Fruit fly (Drosophila melanogaster) whole organism, wandering third instar larva: Measurements from ENCODE around the gene CG34126.

Experiments used
- Abd-B ChIP-seq: fragments of >200 bp; optimal IDR thresholded peaks from 2 replicates; lab custom pipeline; 2017; ENCODE audit warnings: missing biosample characterization, missing genetic modification characterization
- CG32264 ChIP-seq: fragments of 200-800 bp; sonication (Bioruptor generic); optimal IDR thresholded peaks from 2 replicates; lab custom pipeline; 2016; ENCODE audit warnings: missing biosample characterization, missing genetic modification characterization
- CrebA ChIP-seq: fragments of 200-800 bp; sonication (Bioruptor generic); optimal IDR thresholded peaks from 2 replicates; lab custom pipeline; 2016; ENCODE audit warnings: missing biosample characterization, mild to moderate bottlenecking, missing genetic modification characterization, borderline replicate concordance
- Dfd ChIP-seq: fragments of >200 bp; optimal IDR thresholded peaks from 2 replicates; lab custom pipeline; 2017; ENCODE audit warnings: missing biosample characterization, missing genetic modification characterization
- Dif ChIP-seq: fragments of 200-275, 200-300 bp; sonication (Bioruptor generic); optimal IDR thresholded peaks from 2 replicates; lab custom pipeline; 2018; ENCODE audit warnings: missing biosample characterization, missing genetic modification characterization; ENCODE audit not compliant: partially characterized antibody
- GATAd ChIP-seq: sonication (Bioruptor generic); optimal IDR thresholded peaks from 2 replicates; lab custom pipeline; 2016; ENCODE audit warnings: missing biosample characterization, missing genetic modification characterization
- HLH106 ChIP-seq: fragments of 200-800 bp; optimal IDR thresholded peaks from 3 replicates; lab custom pipeline; 2019; ENCODE audit warnings: missing biosample characterization, mild to moderate bottlenecking, missing genetic modification characterization, moderate library complexity
- Hnf4 ChIP-seq: fragments of 200-800 bp; sonication (Bioruptor generic); optimal IDR thresholded peaks from 2 replicates; lab custom pipeline; 2016; ENCODE audit warnings: missing biosample characterization, mild to moderate bottlenecking, missing genetic modification characterization
- Hr78 ChIP-seq: fragments of >200 bp; optimal IDR thresholded peaks from 2 replicates; lab custom pipeline; 2017; ENCODE audit warnings: missing biosample characterization, missing genetic modification characterization
- Hr83 ChIP-seq: fragments of 200-300 bp; sonication (Bioruptor generic); optimal IDR thresholded peaks from 2 replicates; lab custom pipeline; 2016; ENCODE audit warnings: missing biosample characterization, mild to moderate bottlenecking, missing genetic modification characterization, moderate library complexity; ENCODE audit not compliant: poor library complexity, severe bottlenecking
- Jra ChIP-seq: sonication (Bioruptor generic); optimal IDR thresholded peaks from 2 replicates; lab custom pipeline; 2016; ENCODE audit warnings: missing biosample characterization, missing genetic modification characterization
- Mio ChIP-seq: sonication (Bioruptor generic); optimal IDR thresholded peaks from 2 replicates; lab custom pipeline; 2016; ENCODE audit warnings: missing biosample characterization, missing genetic modification characterization
- Myc ChIP-seq: fragments of >200 bp; optimal IDR thresholded peaks from 2 replicates; lab custom pipeline; 2017
- Rel ChIP-seq, 2 experiments: fragments of 200-800 bp; sonication (Bioruptor generic) in 1 of 2; optimal IDR thresholded peaks; 2 replicates in 1 of 2; 3 replicates in 1 of 2; lab custom pipeline; 2016 to 2019; ENCODE audit warnings: mild to moderate bottlenecking in 2 of 2, missing biosample characterization in 2 of 2, missing genetic modification characterization in 2 of 2, moderate library complexity in 1 of 2
- Sp1 ChIP-seq: fragments of 200-800 bp; sonication (Bioruptor generic); optimal IDR thresholded peaks from 3 replicates; lab custom pipeline; 2019; ENCODE audit warnings: missing biosample characterization, mild to moderate bottlenecking, missing genetic modification characterization, moderate library complexity
- Vsx2 ChIP-seq: fragments of 200-300, 225-300 bp; sonication (Bioruptor generic); optimal IDR thresholded peaks from 2 replicates; lab custom pipeline; 2018; ENCODE audit warnings: missing biosample characterization, missing genetic modification characterization; ENCODE audit not compliant: partially characterized antibody
- brk ChIP-seq: fragments of 200-800 bp; sonication (Bioruptor generic); optimal IDR thresholded peaks from 2 replicates; lab custom pipeline; 2016; ENCODE audit warnings: missing biosample characterization, mild to moderate bottlenecking, missing genetic modification characterization
- dl ChIP-seq, 2 experiments: fragments of 175-275, 200-275 bp in 1 of 2; fragments of 200-275 bp in 1 of 2; sonication (Bioruptor generic); optimal IDR thresholded peaks; lab custom pipeline; 2018; ENCODE audit warnings: mild to moderate bottlenecking in 2 of 2, missing biosample characterization in 2 of 2, missing genetic modification characterization in 2 of 2, moderate library complexity in 2 of 2; ENCODE audit not compliant: partially characterized antibody in 2 of 2, insufficient read depth in 1 of 2
- dmrt93B ChIP-seq: fragments of 200-800 bp; sonication (Bioruptor generic); optimal IDR thresholded peaks from 2 replicates; lab custom pipeline; 2018; ENCODE audit warnings: missing biosample characterization, mild to moderate bottlenecking, missing genetic modification characterization
- dsf ChIP-seq: sonication (Bioruptor generic); optimal IDR thresholded peaks from 2 replicates; lab custom pipeline; 2016; ENCODE audit warnings: missing biosample characterization, missing genetic modification characterization, borderline replicate concordance
- ey ChIP-seq: fragments of 200-800 bp; sonication (Bioruptor generic); optimal IDR thresholded peaks from 2 replicates; lab custom pipeline; 2016; ENCODE audit warnings: missing biosample characterization, missing genetic modification characterization
- foxo ChIP-seq, 2 experiments: fragments of 200-800 bp; sonication (Bioruptor generic); optimal IDR thresholded peaks; 2 replicates in 1 of 2; 3 replicates in 1 of 2; lab custom pipeline; 2016 to 2017; ENCODE audit warnings: missing biosample characterization in 2 of 2, missing genetic modification characterization in 2 of 2
- fru ChIP-seq: fragments of 200-800 bp; sonication (Bioruptor generic); optimal IDR thresholded peaks from 3 replicates; lab custom pipeline; 2016; ENCODE audit warnings: missing biosample characterization, mild to moderate bottlenecking, missing genetic modification characterization
- h ChIP-seq: fragments of 200-800 bp; sonication (Bioruptor generic); optimal IDR thresholded peaks from 3 replicates; lab custom pipeline; 2016; ENCODE audit warnings: missing biosample characterization, mild to moderate bottlenecking, missing genetic modification characterization
- jim ChIP-seq: fragments of 175-275, 200-325 bp; sonication (Bioruptor generic); optimal IDR thresholded peaks from 2 replicates; lab custom pipeline; 2016; ENCODE audit warnings: missing biosample characterization, mild to moderate bottlenecking, missing genetic modification characterization
- lola ChIP-seq: fragments of >200 bp; optimal IDR thresholded peaks from 2 replicates; lab custom pipeline; 2017; ENCODE audit warnings: missing biosample characterization, missing genetic modification characterization
- pan ChIP-seq: fragments of >200 bp; optimal IDR thresholded peaks from 2 replicates; lab custom pipeline; 2017
- rgr ChIP-seq: fragments of 200-800 bp; sonication (Bioruptor generic); optimal IDR thresholded peaks from 3 replicates; lab custom pipeline; 2016; ENCODE audit warnings: missing biosample characterization, mild to moderate bottlenecking, missing genetic modification characterization
- sage ChIP-seq: fragments of 200-800 bp; sonication (Bioruptor generic); optimal IDR thresholded peaks from 2 replicates; lab custom pipeline; 2016; ENCODE audit warnings: missing biosample characterization, mild to moderate bottlenecking, missing genetic modification characterization
- sv ChIP-seq: fragments of 200-800 bp; sonication (Bioruptor generic); optimal IDR thresholded peaks from 3 replicates; lab custom pipeline; 2016; ENCODE audit warnings: missing biosample characterization, missing genetic modification characterization
- tai ChIP-seq: sonication (Bioruptor generic); optimal IDR thresholded peaks from 2 replicates; lab custom pipeline; 2016; ENCODE audit warnings: missing biosample characterization, missing genetic modification characterization
- woc ChIP-seq: sonication (Bioruptor generic); optimal IDR thresholded peaks from 2 replicates; lab custom pipeline; 2016; ENCODE audit warnings: missing biosample characterization, mild to moderate bottlenecking, missing genetic modification characterization

Gene CG34126

DNA sequence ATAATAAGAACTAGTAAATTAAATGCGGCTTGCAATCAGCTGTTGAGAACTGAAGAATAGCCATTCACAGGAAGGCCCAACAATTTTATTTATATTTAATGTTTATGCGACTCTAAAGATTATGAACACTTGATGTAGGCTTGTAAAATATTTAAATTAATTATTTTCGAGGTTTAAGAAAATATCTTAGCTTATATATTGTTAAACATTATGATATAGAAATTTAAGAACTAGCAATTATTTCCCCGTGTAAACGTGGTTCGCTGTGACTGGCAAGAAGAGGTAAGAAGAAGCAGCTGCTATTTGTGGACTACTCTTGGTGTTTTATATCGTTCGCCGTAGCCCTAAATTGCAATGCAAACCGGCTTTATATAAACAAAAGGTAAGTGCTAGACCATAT lies 36.1 kb upstream of the CG34126 start, which contains the start of the genes mRpL24 and betaggt-I (continued):
- no peak for TF ChIP-seq dl (GFP tag; optimal IDR thresholded peaks at IDR 0.05; lab: Kevin White, UChicago; ENCODE audit: insufficient read depth in 1 of 2, partially characterized antibody in 2 of 2)
- TF ChIP-seq ey (GFP tag; lab: Kevin White, UChicago): peak; percentile 92
- TF ChIP-seq Myc: peak; percentile 39
- peak; percentile 97 for TF ChIP-seq h (GFP tag; lab: Kevin White, UChicago)
- peak; percentile 70 for TF ChIP-seq CG32264
- peak; percentile 90 for TF ChIP-seq sage (GFP tag; lab: Kevin White, UChicago)

DNA sequence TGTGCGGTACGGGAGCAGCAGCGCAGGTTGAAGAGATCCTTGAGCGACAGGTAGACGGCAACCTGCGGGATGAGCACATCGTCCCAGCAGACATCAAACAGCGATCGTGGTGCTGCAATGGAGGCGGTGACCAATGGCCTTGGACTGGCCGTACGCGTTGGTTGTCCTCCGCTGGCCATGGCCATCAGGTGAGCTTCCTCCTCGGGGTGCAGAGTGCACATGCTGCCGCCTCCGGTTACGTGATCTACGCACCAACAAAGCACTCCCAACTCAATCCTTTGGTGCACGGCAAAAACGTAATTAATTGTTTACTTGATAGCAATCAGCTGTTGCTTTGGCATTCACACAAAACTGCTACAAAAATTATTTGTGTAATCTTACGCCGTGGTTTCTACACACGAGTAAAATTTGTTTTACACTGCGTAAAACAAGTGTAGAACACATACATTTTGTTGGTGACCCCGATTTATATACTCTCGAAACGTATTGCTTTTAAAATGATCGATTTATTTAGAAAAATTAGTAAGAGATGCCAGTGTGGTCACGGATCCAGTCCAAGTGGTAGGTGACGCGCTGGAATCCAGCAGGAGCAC lies 31.9 kb upstream of the CG34126 start, which contains the start of gene jet:
Gene jet (minus strand): TSS at position 332 of the 593 bp plus-strand sequence.
- TF ChIP-seq Sp1 (GFP tag; lab: Kevin White, UChicago) (no peak), Myc (peak; percentile 10)
- TF ChIP-seq, all 38 proteins: peak for 1

DNA sequence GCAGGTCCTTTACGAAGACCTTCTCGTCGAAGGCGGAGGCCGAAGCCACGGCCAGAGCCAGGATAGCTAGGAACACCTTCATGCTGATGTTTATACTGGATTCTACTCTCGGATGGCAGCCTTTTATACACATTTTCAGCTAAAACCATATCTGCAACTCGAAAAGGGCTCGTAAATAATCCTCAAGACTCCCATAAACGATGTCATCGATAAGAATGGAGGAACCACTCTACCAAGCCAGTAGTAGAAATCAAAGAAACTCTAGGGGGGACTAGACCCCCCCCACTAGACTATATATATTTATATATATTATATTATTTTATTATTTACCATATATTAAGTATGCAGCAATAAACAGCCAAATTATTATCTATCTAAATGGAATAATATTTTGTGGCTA lies 30.7 kb upstream of the CG34126 start, which contains the start of gene Jon25Biii:
Gene Jon25Biii (minus strand): TSS at position 101 of the 400 bp plus-strand sequence.
- no peak for TF ChIP-seq dsf (GFP tag; lab: Kevin White, UChicago)
- no peak for TF ChIP-seq Dfd (GFP tag; lab: Kevin White, UChicago)
- no peak for TF ChIP-seq rgr
- TF ChIP-seq Vsx2 (GFP tag; lab: Kevin White, UChicago): no peak
- no peak for TF ChIP-seq ey (GFP tag; lab: Kevin White, UChicago)
- TF ChIP-seq Jra (GFP tag; lab: Kevin White, UChicago): no peak
- no peak for TF ChIP-seq Dif
- no peak for TF ChIP-seq fru (GFP tag; lab: Kevin White, UChicago)
- no peak for TF ChIP-seq CrebA (GFP tag; lab: Kevin White, UChicago)
- TF ChIP-seq dmrt93B (GFP tag; lab: Kevin White, UChicago): no peak
- TF ChIP-seq sage (GFP tag; lab: Kevin White, UChicago): no peak
- TF ChIP-seq CG32264: no peak
- TF ChIP-seq jim (GFP tag; lab: Kevin White, UChicago): no peak
- no peak for TF ChIP-seq Sp1 (GFP tag; lab: Kevin White, UChicago)
- TF ChIP-seq woc: no peak
- TF ChIP-seq dl (GFP tag; optimal IDR thresholded peaks at IDR 0.05; lab: Kevin White, UChicago; ENCODE audit: insufficient read depth in 1 of 2, partially characterized antibody in 2 of 2): no peak
- no peak for TF ChIP-seq Abd-B (GFP tag; lab: Kevin White, UChicago)
- TF ChIP-seq Hnf4 (GFP tag; lab: Kevin White, UChicago): no peak
- TF ChIP-seq sv (GFP tag; lab: Kevin White, UChicago): no peak
- TF ChIP-seq tai (GFP tag; lab: Kevin White, UChicago): no peak

DNA sequence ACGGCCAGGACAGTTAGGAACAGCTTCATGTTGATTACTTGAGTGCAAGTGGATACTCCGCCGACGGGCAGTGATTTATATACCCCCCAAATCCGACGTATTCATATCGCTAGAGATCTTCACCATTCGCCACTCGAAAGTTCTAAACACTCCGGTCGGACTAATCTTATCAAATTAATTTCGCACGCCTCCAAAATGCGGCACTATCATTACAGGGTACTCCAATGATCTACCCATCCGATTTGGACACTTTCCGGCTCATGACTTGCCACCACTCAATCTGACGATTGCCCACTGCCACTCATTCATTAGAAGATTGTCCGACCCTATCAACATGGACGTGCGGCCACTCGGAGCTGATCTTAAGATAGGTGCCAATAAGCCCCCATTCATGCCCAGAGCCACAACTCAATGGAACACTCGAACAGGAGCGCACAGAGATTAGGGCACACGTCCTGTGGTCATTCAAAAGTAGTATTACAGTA lies 28.3 kb upstream of the CG34126 start, which contains the start of gene Jon25Bii:
Gene Jon25Bii (minus strand): TSS at position 51 of the 485 bp plus-strand sequence.
- TF ChIP-seq Jra (GFP tag; lab: Kevin White, UChicago) (no peak), Abd-B (GFP tag; lab: Kevin White, UChicago) (no peak), h (GFP tag; lab: Kevin White, UChicago) (peak; percentile 60), fru (GFP tag; lab: Kevin White, UChicago) (no peak), dmrt93B (GFP tag; lab: Kevin White, UChicago) (no peak), foxo (GFP tag; optimal IDR thresholded peaks at IDR 0.05; lab: Kevin White, UChicago) (no peak)

DNA sequence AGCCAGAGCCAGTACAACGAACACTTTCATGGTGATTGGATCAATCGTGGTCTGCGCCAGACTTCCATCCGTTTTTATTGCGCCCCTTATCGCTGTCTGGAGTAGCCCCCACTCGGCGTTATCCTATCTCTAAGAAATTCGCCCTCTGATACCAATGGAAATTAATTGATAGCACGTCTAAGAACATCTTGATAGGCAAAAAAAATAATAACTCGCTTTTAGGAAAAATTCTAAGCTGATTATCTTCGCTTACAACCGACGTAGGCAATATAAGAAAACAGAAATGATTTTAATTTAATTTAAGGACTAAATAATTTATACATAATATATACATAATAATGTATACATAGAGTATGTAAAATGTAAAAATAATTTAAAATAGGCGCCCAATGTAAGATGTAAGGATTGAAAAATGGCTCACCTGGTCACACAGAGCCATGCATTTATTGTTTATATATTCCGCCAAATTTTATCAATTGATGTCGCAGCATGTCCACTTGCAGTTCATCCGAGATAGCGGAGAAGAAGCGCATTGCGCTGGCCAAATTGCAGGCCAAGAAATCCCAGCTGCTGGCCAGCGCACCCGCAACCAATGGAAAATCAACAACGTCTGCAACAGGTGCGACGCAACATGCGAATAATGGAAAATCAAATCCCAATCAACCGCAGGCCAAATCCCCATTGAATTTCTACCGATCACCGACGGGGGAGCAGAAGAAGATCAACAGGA lies 26.2 kb upstream of the CG34126 start, which contains the start of the genes Jon25Bi and Marcal1:
Gene Jon25Bi (minus strand): TSS at position 51 of the 730 bp plus-strand sequence.
Gene Marcal1 (plus strand): TSS at position 416 of the 730 bp plus-strand sequence.
- TF ChIP-seq dsf (GFP tag; lab: Kevin White, UChicago) (no peak), dmrt93B (GFP tag; lab: Kevin White, UChicago) (no peak)

DNA sequence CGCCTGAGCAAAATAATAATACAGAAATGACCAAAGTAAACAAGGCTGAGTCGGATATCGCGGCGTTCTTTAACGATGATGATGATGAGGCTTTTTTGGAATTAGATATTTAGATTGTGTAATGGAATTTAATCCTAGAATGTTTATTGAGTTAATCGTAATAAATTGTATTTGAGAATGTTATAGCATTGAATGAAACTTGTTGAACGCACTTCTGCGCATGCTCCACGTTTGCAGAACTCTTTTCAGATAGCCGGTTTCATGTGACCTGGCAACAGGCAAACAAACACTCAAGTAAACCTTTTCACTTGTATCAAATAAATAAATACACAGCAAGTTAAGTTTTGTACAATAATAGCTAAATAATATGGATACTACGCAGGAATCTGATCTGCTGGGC lies 23.3 kb upstream of the CG34126 start, which contains the start of gene CG34124:
Gene CG34124 (plus strand): TSS at position 301 of the 400 bp plus-strand sequence.
- TF ChIP-seq dmrt93B (GFP tag; lab: Kevin White, UChicago) (no peak), CrebA (GFP tag; lab: Kevin White, UChicago) (no peak), Mio (GFP tag; lab: Kevin White, UChicago) (no peak), Rel (GFP tag; optimal IDR thresholded peaks at IDR 0.05; lab: Kevin White, UChicago) (no peak), Rel (tag; optimal IDR thresholded peaks at IDR 0.05; lab: Kevin White, UChicago) (no peak), HLH106 (tag; lab: Kevin White, UChicago) (no peak), brk (no peak), h (GFP tag; lab: Kevin White, UChicago) (no peak), Myc (no peak), lola (GFP tag; lab: Kevin White, UChicago) (no peak), Abd-B (GFP tag; lab: Kevin White, UChicago) (no peak), dl (GFP tag; optimal IDR thresholded peaks at IDR 0.05; lab: Kevin White, UChicago; ENCODE audit: insufficient read depth in 1 of 2, partially characterized antibody in 2 of 2) (no peak), pan (no peak), CG32264 (no peak), Hnf4 (GFP tag; lab: Kevin White, UChicago) (no peak), Dfd (GFP tag; lab: Kevin White, UChicago) (no peak), GATAd (GFP tag; lab: Kevin White, UChicago) (no peak), rgr (no peak), Hr83 (GFP tag; lab: Kevin White, UChicago) (no peak), Hr78 (no peak)
